Worm (Caenorhabditis elegans) whole organism, mixed stage, embryonic: ENCODE results near the gene Y38E10A.2.

Experiments
- M03D4.4 ChIP-seq: sonication (generic microtip); optimal IDR thresholded peaks from 2 replicates; lab custom pipeline; 2017; ENCODE audit warnings: mild to moderate bottlenecking, missing genetic modification characterization, missing compliant biosample characterization
- bed-3 ChIP-seq: fragments of 200-800 bp; sonication (Bioruptor generic); optimal IDR thresholded peaks from 3 replicates; lab custom pipeline; 2018; ENCODE audit warnings: mild to moderate bottlenecking, missing genetic modification characterization, moderate library complexity, missing compliant biosample characterization
- blmp-1 ChIP-seq: fragments of 150-350 bp; optimal IDR thresholded peaks from 2 replicates; lab custom pipeline; 2014; ENCODE audit warnings: missing biosample characterization, missing genetic modification characterization
- ceh-39 ChIP-seq: fragments of 150-350 bp; optimal IDR thresholded peaks from 2 replicates; lab custom pipeline; 2014; ENCODE audit warnings: missing biosample characterization, missing genetic modification characterization
- ceh-43 ChIP-seq: fragments of 200-800 bp; sonication (Bioruptor generic); optimal IDR thresholded peaks from 2 replicates; lab custom pipeline; 2018; ENCODE audit warnings: mild to moderate bottlenecking, missing genetic modification characterization, moderate library complexity, missing compliant biosample characterization
- ceh-83 ChIP-seq: fragments of 200-800 bp; sonication (Bioruptor generic); optimal IDR thresholded peaks from 2 replicates; lab custom pipeline; 2018; ENCODE audit warnings: mild to moderate bottlenecking, missing genetic modification characterization, missing compliant biosample characterization
- ces-1 ChIP-seq: fragments of 150-350 bp; optimal IDR thresholded peaks from 2 replicates; lab custom pipeline; 2014; ENCODE audit warnings: missing biosample characterization, missing genetic modification reagents, missing genetic modification characterization
- cnd-1 ChIP-seq: fragments of 200-800 bp; sonication (Bioruptor generic); optimal IDR thresholded peaks from 2 replicates; lab custom pipeline; 2018; ENCODE audit warnings: mild to moderate bottlenecking, missing genetic modification characterization, missing compliant biosample characterization
- elt-3 ChIP-seq: fragments of 150-350 bp; optimal IDR thresholded peaks from 2 replicates; lab custom pipeline; 2014; ENCODE audit warnings: missing biosample characterization, missing genetic modification characterization
- flh-1 ChIP-seq: fragments of 200-800 bp; sonication (Bioruptor generic); optimal IDR thresholded peaks from 2 replicates; lab custom pipeline; 2018; ENCODE audit warnings: mild to moderate bottlenecking, missing genetic modification characterization, moderate library complexity, missing compliant biosample characterization
- hlh-1 ChIP-seq: fragments of 150-350 bp; optimal IDR thresholded peaks from 2 replicates; lab custom pipeline; 2014; ENCODE audit warnings: missing biosample characterization, missing genetic modification reagents, missing genetic modification characterization
- lin-13 ChIP-seq: fragments of 150-350 bp; optimal IDR thresholded peaks from 2 replicates; lab custom pipeline; 2014; ENCODE audit warnings: missing biosample characterization, missing genetic modification characterization
- lin-32 ChIP-seq: fragments of 200-800 bp; sonication (Bioruptor generic); optimal IDR thresholded peaks from 2 replicates; lab custom pipeline; 2018; ENCODE audit warnings: mild to moderate bottlenecking, missing genetic modification characterization, missing compliant biosample characterization
- lsy-2 ChIP-seq: fragments of 150-350 bp; optimal IDR thresholded peaks from 2 replicates; lab custom pipeline; 2014; ENCODE audit warnings: missing biosample characterization, missing genetic modification characterization
- mab-5 ChIP-seq: fragments of 150-350 bp; optimal IDR thresholded peaks from 2 replicates; lab custom pipeline; 2014; ENCODE audit warnings: missing biosample characterization, missing genetic modification characterization
- mep-1 ChIP-seq: fragments of 150-350 bp; optimal IDR thresholded peaks from 2 replicates; lab custom pipeline; 2017; ENCODE audit warnings: missing biosample characterization, missing genetic modification reagents, missing genetic modification characterization, inconsistent platforms
- mls-2 ChIP-seq: sonication (generic microtip); optimal IDR thresholded peaks from 2 replicates; lab custom pipeline; 2016; ENCODE audit warnings: mild to moderate bottlenecking, missing genetic modification characterization, moderate library complexity, missing compliant biosample characterization
- nhr-12 ChIP-seq: fragments of 150-350 bp; optimal IDR thresholded peaks from 2 replicates; lab custom pipeline; 2014; ENCODE audit warnings: missing biosample characterization, missing genetic modification characterization
- nhr-2 ChIP-seq: fragments of 150-350 bp; optimal IDR thresholded peaks from 2 replicates; lab custom pipeline; 2014; ENCODE audit warnings: missing biosample characterization, missing genetic modification characterization
- nhr-237 ChIP-seq: fragments of 150-350 bp; optimal IDR thresholded peaks from 2 replicates; lab custom pipeline; 2014; ENCODE audit warnings: missing biosample characterization, missing genetic modification characterization
- nhr-28 ChIP-seq: fragments of 150-350 bp; optimal IDR thresholded peaks from 2 replicates; lab custom pipeline; 2014; ENCODE audit warnings: missing biosample characterization, missing genetic modification characterization
- nhr-76 ChIP-seq: sonication (generic microtip); optimal IDR thresholded peaks from 2 replicates; lab custom pipeline; 2017; ENCODE audit warnings: missing biosample characterization, missing genetic modification characterization
- pha-4 ChIP-seq: fragments of 150-350 bp; optimal IDR thresholded peaks from 2 replicates; lab custom pipeline; 2018; ENCODE audit warnings: missing biosample characterization, missing genetic modification reagents, missing genetic modification characterization
- sem-2 ChIP-seq: fragments of 200-800 bp; sonication (Bioruptor generic); optimal IDR thresholded peaks from 2 replicates; lab custom pipeline; 2018; ENCODE audit warnings: mild to moderate bottlenecking, missing genetic modification characterization, missing compliant biosample characterization
- sptf-1 ChIP-seq: sonication (generic microtip); optimal IDR thresholded peaks from 2 replicates; lab custom pipeline; 2017; ENCODE audit warnings: mild to moderate bottlenecking, missing genetic modification characterization, moderate library complexity, missing compliant biosample characterization
- tbx-8 ChIP-seq: fragments of 200-800 bp; sonication (Bioruptor generic); optimal IDR thresholded peaks from 2 replicates; lab custom pipeline; 2018; ENCODE audit warnings: mild to moderate bottlenecking, missing genetic modification characterization, moderate library complexity, missing compliant biosample characterization
- unc-120 ChIP-seq: sonication (generic microtip); optimal IDR thresholded peaks from 2 replicates; lab custom pipeline; 2017; ENCODE audit warnings: missing genetic modification characterization, missing compliant biosample characterization; ENCODE audit not compliant: poor library complexity, severe bottlenecking
- unc-39 ChIP-seq: fragments of 150-350 bp; optimal IDR thresholded peaks from 2 replicates; lab custom pipeline; 2014; ENCODE audit warnings: missing biosample characterization, missing genetic modification characterization
- unc-62 ChIP-seq: fragments of 150-350 bp; optimal IDR thresholded peaks from 2 replicates; lab custom pipeline; 2014; ENCODE audit warnings: missing biosample characterization, missing genetic modification reagents, missing genetic modification characterization
- zip-8 ChIP-seq: fragments of 150-350 bp; optimal IDR thresholded peaks from 2 replicates; lab custom pipeline; 2014; ENCODE audit warnings: missing biosample characterization, missing genetic modification characterization
- ztf-11 ChIP-seq: fragments of 150-350 bp; optimal IDR thresholded peaks from 2 replicates; lab custom pipeline; 2014; ENCODE audit warnings: missing biosample characterization, missing genetic modification characterization

Y38E10A.2 gene

ce11 chrII:12573541-12573940, at the start of gene Y38E10A.2:
TSS of gene Y38E10A.2 (minus strand) at chrII:12573641.
- TF ChIP-seq flh-1 (GFP tag; lab: Kevin White, UChicago) (no peak), hlh-1 (tag; lab: Kevin White, UChicago) (no peak), lin-32 (GFP tag; lab: Kevin White, UChicago) (no peak), ces-1 (GFP tag; lab: Kevin White, UChicago) (no peak), nhr-237 (tag; lab: Kevin White, UChicago) (no peak), sem-2 (GFP tag; lab: Kevin White, UChicago) (no peak), mep-1 (no peak), tbx-8 (GFP tag; lab: Kevin White, UChicago) (no peak), ceh-83 (GFP tag; lab: Kevin White, UChicago) (no peak), lin-13 (no peak), lsy-2 (no peak), ztf-11 (no peak)

ce11 chrII:12622843-12623242, 49.4 kb upstream of the Y38E10A.2 start:
- TF ChIP-seq nhr-2 (tag; lab: Kevin White, UChicago) (no peak), ceh-43 (GFP tag; lab: Kevin White, UChicago) (no peak), nhr-237 (tag; lab: Kevin White, UChicago) (no peak), zip-8 (no peak), M03D4.4 (tag; lab: Kevin White, UChicago) (no peak), nhr-76 (no peak), elt-3 (tag; lab: Kevin White, UChicago) (no peak)

- no peak for TF ChIP-seq bed-3 (GFP tag; lab: Kevin White, UChicago)
- TF ChIP-seq ceh-39 = no peak
- no peak for TF ChIP-seq cnd-1 (tag; lab: Kevin White, UChicago)
- TF ChIP-seq unc-39 = no peak
- no peak for TF ChIP-seq mep-1
- TF ChIP-seq blmp-1 (tag; lab: Kevin White, UChicago) = no peak
- TF ChIP-seq sptf-1 (tag; lab: Kevin White, UChicago) = no peak
- TF ChIP-seq lin-13 = no peak
- no peak for TF ChIP-seq nhr-12 (tag; lab: Kevin White, UChicago)
- TF ChIP-seq mab-5 (tag; lab: Kevin White, UChicago) = no peak
- no peak for TF ChIP-seq nhr-237 (tag; lab: Kevin White, UChicago)
- TF ChIP-seq zip-8 = no peak
- TF ChIP-seq lsy-2 = no peak
- TF ChIP-seq tbx-8 (GFP tag; lab: Kevin White, UChicago) = no peak
- TF ChIP-seq ces-1 (GFP tag; lab: Kevin White, UChicago) = no peak
- TF ChIP-seq mls-2 (tag; lab: Kevin White, UChicago) = no peak
- TF ChIP-seq nhr-28 = no peak
Observed at ce11 chrII:12621908-12622566, 48.6 kb upstream of the Y38E10A.2 start, which contains the start of gene nspe-8. TSS of gene nspe-8 (minus strand) at chrII:12621958.

- TF ChIP-seq mep-1 = no peak
- TF ChIP-seq cnd-1 (tag; lab: Kevin White, UChicago) = no peak
- TF ChIP-seq lin-13 = no peak
- no peak for TF ChIP-seq unc-62 (GFP tag; lab: Kevin White, UChicago)
- TF ChIP-seq ceh-39 = no peak
- no peak for TF ChIP-seq ces-1 (GFP tag; lab: Kevin White, UChicago)
- TF ChIP-seq mls-2 (tag; lab: Kevin White, UChicago) = no peak
- TF ChIP-seq nhr-237 (tag; lab: Kevin White, UChicago) = no peak
- TF ChIP-seq ztf-11 = no peak
- no peak for TF ChIP-seq nhr-28
- no peak for TF ChIP-seq zip-8
- TF ChIP-seq unc-120 (tag; lab: Kevin White, UChicago) = no peak
- no peak for TF ChIP-seq bed-3 (GFP tag; lab: Kevin White, UChicago)
- TF ChIP-seq ceh-43 (GFP tag; lab: Kevin White, UChicago) = no peak
- no peak for TF ChIP-seq hlh-1 (tag; lab: Kevin White, UChicago)
Observed at ce11 chrII:12620764-12621163, 47.3 kb upstream of the Y38E10A.2 start, which contains the start of gene nspe-1. TSS of gene nspe-1 (minus strand) at chrII:12620864.

DNA sequence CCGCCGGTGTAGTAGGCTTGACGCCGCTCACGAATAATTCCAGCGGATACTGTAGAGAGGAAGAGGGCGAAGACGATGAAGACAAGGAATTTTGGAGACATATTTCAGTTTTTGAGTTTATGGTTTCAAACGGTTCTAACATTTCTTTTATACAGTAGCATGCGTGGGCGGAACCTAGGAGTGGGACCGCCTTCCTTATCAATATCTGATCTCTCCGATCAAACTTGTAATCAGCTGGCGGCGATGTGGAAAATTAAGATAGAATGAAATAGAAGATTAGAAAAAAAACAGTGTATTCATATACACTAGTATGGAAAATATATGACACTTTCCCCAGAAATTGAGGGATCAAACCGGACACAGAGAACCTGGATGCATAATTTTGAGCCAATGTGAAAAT, 45.8 kb upstream of the Y38E10A.2 start, which contains the start of gene nspe-2:
TSS of gene nspe-2 (minus strand) at position 101 of the 400 bp plus-strand sequence.
- TF ChIP-seq nhr-76 (no peak), elt-3 (tag; lab: Kevin White, UChicago) (no peak), mep-1 (no peak), pha-4 (tag; lab: Kevin White, UChicago) (no peak)
